Worm (Caenorhabditis elegans): ENCODE results near the gene tag-18.

DNA sequence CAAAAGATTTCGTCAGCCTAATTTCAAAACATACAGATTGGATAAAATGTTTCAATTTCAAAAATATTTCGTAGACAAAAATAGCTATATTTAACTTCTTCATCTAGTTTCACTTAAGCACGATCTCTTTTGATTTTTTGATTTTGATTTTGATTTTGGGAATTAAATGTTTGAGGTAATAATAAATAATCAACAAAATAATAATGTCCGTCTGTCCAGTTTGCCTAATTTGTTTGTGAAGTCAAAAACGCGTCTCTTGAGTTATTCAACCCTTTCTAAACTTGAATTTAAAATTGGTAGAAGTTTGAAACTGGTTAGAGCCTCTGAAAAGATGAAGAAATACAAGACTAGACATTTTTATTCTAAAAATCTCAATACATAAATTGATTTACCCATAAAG, 44.0 kb downstream of the tag-18 start:
- TF ChIP-seq egl-27 (tag; optimal IDR thresholded peaks at IDR 0.05): no peak
- TF ChIP-seq nhr-11 (tag; optimal IDR thresholded peaks at IDR 0.05): no peak
- TF ChIP-seq fos-1 (tag; optimal IDR thresholded peaks at IDR 0.05): no peak
- TF ChIP-seq elt-3 (tag; optimal IDR thresholded peaks at IDR 0.05): no peak
- TF ChIP-seq R02D3.7 (tag; optimal IDR thresholded peaks at IDR 0.05): no peak
- no peak for TF ChIP-seq mdl-1 (tag; optimal IDR thresholded peaks at IDR 0.05)
- TF ChIP-seq gmeb-1 (tag; optimal IDR thresholded peaks at IDR 0.05): no peak
- no peak for TF ChIP-seq unc-39 (tag; optimal IDR thresholded peaks at IDR 0.05)

All from whole organism, L2 larva.